Fruit fly (Drosophila melanogaster): ENCODE data around the gene CG45690.

DNA sequence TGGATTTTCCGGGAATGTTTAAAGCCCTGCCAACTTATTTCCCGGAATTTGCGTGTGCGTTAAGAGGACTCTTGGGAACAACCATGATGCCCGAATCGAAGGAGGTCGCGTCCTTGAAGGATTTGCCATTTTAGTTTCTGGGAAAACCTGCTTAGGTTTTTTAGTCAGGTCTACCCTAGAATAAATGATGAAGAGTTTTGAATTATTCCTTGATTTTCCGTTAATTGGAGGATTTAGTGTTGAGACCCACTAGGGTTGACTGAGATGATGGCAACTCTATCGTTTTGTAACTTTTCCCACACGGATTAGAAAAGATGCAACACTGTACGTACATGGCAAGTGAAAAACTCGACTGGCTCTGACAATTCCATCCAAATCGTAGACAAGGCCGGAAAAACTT lies 6.8 kb upstream of the CG45690 start, which contains the start of gene dbf:
- TF ChIP-seq Hr39 (optimal IDR thresholded peaks at IDR 0.05) (no peak), kay (GFP tag; optimal IDR thresholded peaks at IDR 0.05) (no peak), slbo (GFP tag; IDR thresholded peaks at IDR 0.05) (no peak), amos (GFP tag; IDR thresholded peaks at IDR 0.05; ENCODE audit: partially characterized antibody) (no peak), grau (tag; optimal IDR thresholded peaks at IDR 0.05) (no peak), grn (GFP tag; optimal IDR thresholded peaks at IDR 0.05) (no peak)

Data from whole organism, embryonic.